Fruit fly (Drosophila melanogaster): ENCODE measurements around the gene alpha-Man-IIa.

- TF ChIP-seq psq (optimal IDR thresholded peaks at IDR 0.05) (no peak), Sin3A (optimal IDR thresholded peaks at IDR 0.05) (no peak), h (optimal IDR thresholded peaks at IDR 0.05) (no peak), insv (optimal IDR thresholded peaks at IDR 0.05) (no peak), ttk (optimal IDR thresholded peaks at IDR 0.05) (no peak)
Observed at dm6 chr3R:9459385-9460285, 47.3 kb downstream of the alpha-Man-IIa start.

Data from Kc167 (cell line).